Worm (Caenorhabditis elegans): ENCODE data around the gene rpt-4.

ce11 chrII:18787-19186 lies 27.2 kb downstream of the rpt-4 start:
- peak in 2 of 3 experiments; percentile 52 to 65 for TF ChIP-seq ceh-82 (tag; optimal IDR thresholded peaks at IDR 0.05)
- peak; percentile 54 for TF ChIP-seq dsc-1 (tag; optimal IDR thresholded peaks at IDR 0.05)
- TF ChIP-seq nhr-28 (tag; optimal IDR thresholded peaks at IDR 0.05), result no peak
